Fruit fly (Drosophila melanogaster) whole organism, embryonic: ENCODE data around the gene CG4338.

ENCODE experiments used
- Atf-2 ChIP-seq: fragments of 200-800 bp; sonication (Bioruptor generic); optimal IDR thresholded peaks from 2 replicates; lab custom pipeline; 2016; ENCODE audit warnings: missing biosample characterization, missing genetic modification characterization
- CG10462 ChIP-seq: fragments of 200-800 bp; sonication (Bioruptor generic); optimal IDR thresholded peaks from 2 replicates; lab custom pipeline; 2016; ENCODE audit warnings: missing biosample characterization, missing genetic modification characterization
- CG12391 ChIP-seq: fragments of 200-800 bp; sonication (Bioruptor generic); optimal IDR thresholded peaks from 3 replicates; lab custom pipeline; 2018; ENCODE audit warnings: missing biosample characterization, mild to moderate bottlenecking, missing genetic modification characterization, moderate library complexity
- CG12769 ChIP-seq: fragments of 200-800 bp; sonication (Bioruptor generic); optimal IDR thresholded peaks from 2 replicates; lab custom pipeline; 2019; ENCODE audit warnings: missing biosample characterization, mild to moderate bottlenecking, missing genetic modification characterization, moderate library complexity
- CG13624 ChIP-seq: fragments of 200-800 bp; sonication (Bioruptor generic); optimal IDR thresholded peaks from 2 replicates; lab custom pipeline; 2016; ENCODE audit warnings: missing biosample characterization, missing genetic modification characterization
- CG14965 ChIP-seq: fragments of 200-800 bp; sonication (Bioruptor generic); optimal IDR thresholded peaks from 2 replicates; lab custom pipeline; 2016; ENCODE audit warnings: missing biosample characterization, missing genetic modification characterization, borderline replicate concordance
- CG15269 ChIP-seq: fragments of 200-800 bp; sonication (Bioruptor generic); optimal IDR thresholded peaks from 2 replicates; lab custom pipeline; 2018; ENCODE audit warnings: missing biosample characterization, mild to moderate bottlenecking, missing genetic modification characterization, moderate library complexity
- CG15514 ChIP-seq: fragments of 200-800 bp; sonication (Bioruptor generic); optimal IDR thresholded peaks from 3 replicates; lab custom pipeline; 2017; ENCODE audit warnings: missing biosample characterization, missing genetic modification characterization, mild to moderate bottlenecking, moderate library complexity, missing genetic modification reagents
- CG16813 ChIP-seq: fragments of 200-800 bp; sonication (Bioruptor generic); IDR thresholded peaks from 3 replicates; pipeline ENCODE4 v1.3.6; 2022; ENCODE audit warnings: missing biosample characterization, missing genetic modification characterization; ENCODE audit not compliant: partially characterized antibody
- CG17186 ChIP-seq: fragments of 200-800 bp; sonication (Bioruptor generic); optimal IDR thresholded peaks from 3 replicates; lab custom pipeline; 2017; ENCODE audit warnings: missing biosample characterization, missing genetic modification reagents, missing genetic modification characterization
- CG17359 ChIP-seq: fragments of 200-800 bp; sonication (Bioruptor generic); optimal IDR thresholded peaks from 3 replicates; lab custom pipeline; 2018; ENCODE audit warnings: missing biosample characterization, mild to moderate bottlenecking, missing genetic modification characterization, moderate library complexity
- CG18619 ChIP-seq: fragments of 200-800 bp; sonication (Bioruptor generic); optimal IDR thresholded peaks from 3 replicates; lab custom pipeline; 2017; ENCODE audit warnings: missing biosample characterization, mild to moderate bottlenecking, missing genetic modification characterization
- CG2875 ChIP-seq: fragments of 200-800 bp; sonication (Bioruptor generic); optimal IDR thresholded peaks from 2 replicates; lab custom pipeline; 2017; ENCODE audit warnings: missing biosample characterization, mild to moderate bottlenecking, missing genetic modification characterization, missing genetic modification reagents
- CG30403 ChIP-seq: fragments of 200-800 bp; sonication (Bioruptor generic); optimal IDR thresholded peaks from 3 replicates; lab custom pipeline; 2016; ENCODE audit warnings: missing biosample characterization, missing genetic modification characterization
- CG4328 ChIP-seq: fragments of 200-800 bp; sonication (Bioruptor generic); optimal IDR thresholded peaks from 3 replicates; lab custom pipeline; 2017; ENCODE audit warnings: missing biosample characterization, missing genetic modification reagents, missing genetic modification characterization
- CG4424 ChIP-seq: fragments of 200-800 bp; sonication (Bioruptor generic); optimal IDR thresholded peaks from 3 replicates; lab custom pipeline; 2016; ENCODE audit warnings: missing biosample characterization, missing genetic modification characterization
- CG4617 ChIP-seq: fragments of 200-800 bp; sonication (Bioruptor generic); optimal IDR thresholded peaks from 3 replicates; lab custom pipeline; 2016; ENCODE audit warnings: missing biosample characterization, missing genetic modification characterization, borderline replicate concordance
- CG4854 ChIP-seq: fragments of 200-800 bp; sonication (Bioruptor generic); optimal IDR thresholded peaks from 2 replicates; lab custom pipeline; 2016; ENCODE audit warnings: missing biosample characterization, missing genetic modification characterization, inconsistent platforms
- CG6254 ChIP-seq: fragments of 200-800 bp; sonication (Bioruptor generic); optimal IDR thresholded peaks from 3 replicates; lab custom pipeline; 2017; ENCODE audit warnings: mild to moderate bottlenecking, missing biosample characterization, missing genetic modification reagents, missing genetic modification characterization
- CG6683 ChIP-seq: fragments of 200-800 bp; sonication (Bioruptor generic); optimal IDR thresholded peaks from 2 replicates; lab custom pipeline; 2017; ENCODE audit warnings: missing biosample characterization, mild to moderate bottlenecking, missing genetic modification characterization, missing genetic modification reagents
- CG8765 ChIP-seq: fragments of 200-800 bp; sonication (Bioruptor generic); IDR thresholded peaks from 2 replicates; pipeline ENCODE4 v1.3.6; 2022; ENCODE audit warnings: missing biosample characterization, missing genetic modification characterization
- CG9727 ChIP-seq: fragments of 200-800 bp; sonication (Bioruptor generic); optimal IDR thresholded peaks from 3 replicates; lab custom pipeline; 2017; ENCODE audit warnings: missing biosample characterization, mild to moderate bottlenecking, missing genetic modification characterization
- CG9932 ChIP-seq: fragments of 200-800 bp; sonication (Bioruptor generic); IDR thresholded peaks from 2 replicates; pipeline ENCODE4 v1.3.6; 2022; ENCODE audit warnings: missing biosample characterization, missing genetic modification characterization
- CoRest ChIP-seq: fragments of 200-800 bp; sonication (Bioruptor generic); optimal IDR thresholded peaks from 3 replicates; lab custom pipeline; 2018; ENCODE audit warnings: missing biosample characterization, mild to moderate bottlenecking, missing genetic modification characterization, moderate library complexity
- Deaf1 ChIP-seq: fragments of 200-800 bp; optimal IDR thresholded peaks from 3 replicates; lab custom pipeline; 2019; ENCODE audit warnings: missing biosample characterization, mild to moderate bottlenecking, missing genetic modification characterization, moderate library complexity
- Dek ChIP-seq: fragments of 200-800 bp; sonication (Bioruptor generic); optimal IDR thresholded peaks from 3 replicates; lab custom pipeline; 2019; ENCODE audit warnings: missing biosample characterization, mild to moderate bottlenecking, missing genetic modification characterization, moderate library complexity
- Dip3 ChIP-seq: fragments of 200-800 bp; sonication (Bioruptor generic); optimal IDR thresholded peaks from 3 replicates; lab custom pipeline; 2016; ENCODE audit warnings: missing biosample characterization, missing genetic modification characterization
- Drgx ChIP-seq: fragments of 200-800 bp; sonication (Bioruptor generic); IDR thresholded peaks from 2 replicates; pipeline ENCODE4 v1.3.6; 2022; ENCODE audit warnings: missing biosample characterization, missing genetic modification characterization
- Ets65A ChIP-seq: fragments of 200-800 bp; sonication (Bioruptor generic); peaks from one replicate; lab custom pipeline; 2016; ENCODE audit warnings: missing biosample characterization, missing genetic modification characterization
- Fer2 ChIP-seq: fragments of 200-800 bp; sonication (Bioruptor generic); optimal IDR thresholded peaks from 2 replicates; lab custom pipeline; 2018; ENCODE audit warnings: missing biosample characterization, mild to moderate bottlenecking, missing genetic modification characterization, moderate library complexity
- HmgZ ChIP-seq: fragments of 200-800 bp; sonication (Bioruptor generic); optimal IDR thresholded peaks from 2 replicates; lab custom pipeline; 2018; ENCODE audit warnings: missing biosample characterization, mild to moderate bottlenecking, missing genetic modification characterization
- PHDP ChIP-seq: fragments of 200-800 bp; sonication (Bioruptor generic); optimal IDR thresholded peaks from 3 replicates; lab custom pipeline; 2018; ENCODE audit warnings: missing biosample characterization, mild to moderate bottlenecking, missing genetic modification characterization, moderate library complexity
- Pdp1 ChIP-seq, 2 experiments: fragments of 200-800 bp; sonication (Bioruptor generic); optimal IDR thresholded peaks; 3 replicates each; lab custom pipeline; 2016; ENCODE audit warnings: missing biosample characterization in 2 of 2, missing genetic modification characterization in 2 of 2, mild to moderate bottlenecking in 1 of 2, moderate library complexity in 1 of 2
- crol ChIP-seq: fragments of 200-800 bp; sonication (Bioruptor generic); IDR thresholded peaks from 2 replicates; pipeline ENCODE4 v1.3.6; 2022; ENCODE audit warnings: missing biosample characterization, missing genetic modification characterization
- disco-r ChIP-seq: fragments of 200-800 bp; sonication (Bioruptor generic); optimal IDR thresholded peaks from 2 replicates; lab custom pipeline; 2016; ENCODE audit warnings: missing biosample characterization, missing genetic modification characterization
- en ChIP-seq: fragments of 200-800 bp; sonication (Bioruptor generic); optimal IDR thresholded peaks from 2 replicates; lab custom pipeline; 2016; ENCODE audit warnings: missing biosample characterization, missing genetic modification characterization
- gcm2 ChIP-seq: fragments of 200-800 bp; sonication (Bioruptor generic); optimal IDR thresholded peaks from 2 replicates; lab custom pipeline; 2016; ENCODE audit warnings: missing biosample characterization, missing genetic modification characterization
- gsb ChIP-seq: fragments of 200-800 bp; sonication (Bioruptor generic); IDR thresholded peaks from 2 replicates; pipeline ENCODE4 v1.3.6; 2022; ENCODE audit warnings: missing biosample characterization, missing genetic modification characterization
- hth ChIP-seq: fragments of >200 bp; optimal IDR thresholded peaks from 2 replicates; lab custom pipeline; 2017; ENCODE audit warnings: inconsistent platforms
- mld ChIP-seq: fragments of 200-800 bp; sonication (Bioruptor generic); IDR thresholded peaks from 3 replicates; pipeline ENCODE4 v1.3.6; 2022; ENCODE audit warnings: missing biosample characterization, missing genetic modification characterization; ENCODE audit not compliant: partially characterized antibody
- pan ChIP-seq, 4 experiments: fragments of >200 bp in 3 of 4; fragments of 200-800 bp in 1 of 4; sonication (Bioruptor generic) in 1 of 4; optimal IDR thresholded peaks in 3 of 4; IDR thresholded peaks in 1 of 4; 2 replicates each; pipeline versions ENCODE4 v1.3.6 to Lab custom; 2017 to 2022; ENCODE audit warnings: missing biosample characterization in 2 of 4, missing genetic modification characterization in 2 of 4, mixed read lengths in 1 of 4
- prd ChIP-seq, 3 experiments: fragments of >200 bp in 2 of 3; fragments of 200-800 bp in 1 of 3; sonication (Bioruptor generic) in 1 of 3; optimal IDR thresholded peaks in 2 of 3; IDR thresholded peaks in 1 of 3; 2 replicates in 2 of 3; 3 replicates in 1 of 3; pipeline versions ENCODE4 v1.3.6 to Lab custom; 2017 to 2022; ENCODE audit warnings: missing biosample characterization in 1 of 3, missing genetic modification characterization in 1 of 3
- row ChIP-seq: fragments of 200-800 bp; sonication (Bioruptor generic); IDR thresholded peaks from 3 replicates; pipeline ENCODE4 v1.3.6; 2022; ENCODE audit warnings: missing biosample characterization, missing genetic modification characterization
- so ChIP-seq: fragments of 200-800 bp; sonication (Bioruptor generic); IDR thresholded peaks from 3 replicates; pipeline ENCODE4 v1.3.6; 2022; ENCODE audit warnings: missing biosample characterization, missing genetic modification characterization
- sqz ChIP-seq: fragments of 200-800 bp; sonication (Bioruptor generic); optimal IDR thresholded peaks from 3 replicates; lab custom pipeline; 2018; ENCODE audit warnings: missing biosample characterization, mild to moderate bottlenecking, missing genetic modification characterization
- tin ChIP-seq: fragments of 200-800 bp; sonication (Bioruptor generic); optimal IDR thresholded peaks from 3 replicates; lab custom pipeline; 2016; ENCODE audit warnings: missing biosample characterization, missing genetic modification characterization
- ttk ChIP-seq: fragments of 200-800 bp; sonication (Bioruptor generic); IDR thresholded peaks from 2 replicates; pipeline ENCODE4 v2.1.2; 2022; ENCODE audit warnings: missing biosample characterization, missing genetic modification characterization
- wek ChIP-seq: fragments of 200-800 bp; sonication (Bioruptor generic); optimal IDR thresholded peaks from 3 replicates; lab custom pipeline; 2018; ENCODE audit warnings: missing biosample characterization, mild to moderate bottlenecking, missing genetic modification characterization, moderate library complexity

CG4338 gene

DNA sequence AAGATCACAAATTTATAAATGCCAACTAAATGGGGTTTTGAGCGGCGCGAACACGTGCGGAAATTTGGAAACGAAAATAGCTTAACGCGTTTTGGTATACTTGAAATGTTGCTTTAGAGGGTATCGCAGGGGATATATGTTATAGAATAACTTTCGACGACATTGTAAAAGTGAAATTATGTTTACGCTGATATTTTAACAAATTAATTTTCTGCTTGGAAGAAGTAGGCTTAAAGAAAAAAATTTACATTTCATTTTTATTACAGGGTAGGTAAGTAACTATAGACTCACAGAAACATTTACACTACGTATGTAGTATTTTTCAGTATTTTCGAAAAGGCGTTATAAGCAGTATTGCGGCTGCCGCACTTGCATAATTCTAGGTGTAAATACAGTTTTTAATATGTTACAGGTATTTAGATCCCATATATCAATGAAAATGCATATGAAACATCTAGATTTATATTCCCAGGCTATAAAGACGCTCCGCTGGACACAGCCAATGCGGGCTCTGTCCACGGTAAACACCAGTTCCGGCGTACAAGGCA is 45.9 kb upstream of the CG4338 start, which contains the start of the genes Art3 and mRpS10 (continued):
- TF ChIP-seq CG16813 (GFP tag; lab: Robert Waterston, UW) = no peak
- no peak for TF ChIP-seq hth
- TF ChIP-seq CG15514 (GFP tag; lab: Kevin White, UChicago) = peak; percentile 96
- peak; percentile 100 for TF ChIP-seq en (GFP tag; lab: Kevin White, UChicago)
- TF ChIP-seq CG10462 (GFP tag; lab: Kevin White, UChicago) = peak; percentile 100
- TF ChIP-seq CG9932 (GFP tag; lab: Robert Waterston, UW) = peak; percentile 100
- TF ChIP-seq CG4424 (GFP tag; lab: Kevin White, UChicago) = peak; percentile 100
- TF ChIP-seq so (GFP tag; lab: Robert Waterston, UW) = peak; percentile 100
- TF ChIP-seq prd (optimal IDR thresholded peaks at IDR 0.05; lab: Kevin White, UChicago) = no peak
- peak; percentile 100 for TF ChIP-seq prd (GFP tag; IDR thresholded peaks at IDR 0.05; lab: Robert Waterston, UW)
- peak; percentile 100 for TF ChIP-seq CG30403 (GFP tag; lab: Kevin White, UChicago)
- peak; percentile 100 for TF ChIP-seq CG4854
- TF ChIP-seq ttk = peak; percentile 100
- TF ChIP-seq CG14965 (GFP tag; lab: Kevin White, UChicago) = peak; percentile 94
- TF ChIP-seq PHDP = peak; percentile 100
- peak; percentile 100 for TF ChIP-seq gsb (GFP tag; lab: Robert Waterston, UW)
- TF ChIP-seq tin (GFP tag; lab: Kevin White, UChicago) = peak; percentile 100
- peak; percentile 100 for TF ChIP-seq CG13624 (GFP tag; lab: Kevin White, UChicago)
- TF ChIP-seq HmgZ (tag; lab: Kevin White, UChicago) = peak; percentile 100
- TF ChIP-seq CoRest = peak; percentile 100
- peak; percentile 98 for TF ChIP-seq wek (GFP tag; lab: Kevin White, UChicago)
- TF ChIP-seq CG18619 (GFP tag; lab: Kevin White, UChicago) = peak; percentile 100
- peak; percentile 100 for TF ChIP-seq CG8765 (GFP tag; lab: Robert Waterston, UW)
- peak; percentile 100 for TF ChIP-seq Dek (tag; lab: Kevin White, UChicago)
- TF ChIP-seq pan (optimal IDR thresholded peaks at IDR 0.05; lab: Kevin White, UChicago) = peak in 1 of 2 experiments; percentile 82
- peak; percentile 84 to 100 for TF ChIP-seq pan (GFP tag; optimal IDR thresholded peaks at IDR 0.05 in 1 of 2, IDR thresholded peaks at IDR 0.05 in 1 of 2)
- TF ChIP-seq disco-r = peak; percentile 100
- peak; percentile 99 for TF ChIP-seq CG6683 (GFP tag; lab: Kevin White, UChicago)
- peak; percentile 100 for TF ChIP-seq CG12769 (tag; lab: Kevin White, UChicago)
- peak; percentile 100 for TF ChIP-seq CG12391 (tag; lab: Kevin White, UChicago)
- peak; percentile 100 for TF ChIP-seq row (GFP tag; lab: Robert Waterston, UW)
- TF ChIP-seq CG17359 (tag; lab: Kevin White, UChicago) = peak; percentile 100
- peak; percentile 100 for TF ChIP-seq CG4328 (GFP tag; lab: Kevin White, UChicago)
- TF ChIP-seq Deaf1 (tag; lab: Kevin White, UChicago) = peak; percentile 94
- peak; percentile 100 for TF ChIP-seq Dip3 (GFP tag; lab: Kevin White, UChicago)
- TF ChIP-seq CG17186 (GFP tag; lab: Kevin White, UChicago) = peak; percentile 98
- peak; percentile 99 for TF ChIP-seq gcm2 (GFP tag; lab: Kevin White, UChicago)
- TF ChIP-seq mld = no peak
- TF ChIP-seq CG9727 (GFP tag; lab: Kevin White, UChicago) = peak; percentile 100
- peak; percentile 100 for TF ChIP-seq CG15269 (tag; lab: Kevin White, UChicago)
- TF ChIP-seq CG2875 (GFP tag; lab: Kevin White, UChicago) = peak; percentile 100
- peak; percentile 100 for TF ChIP-seq Drgx (GFP tag; lab: Robert Waterston, UW)
- TF ChIP-seq Pdp1 (GFP tag; optimal IDR thresholded peaks at IDR 0.05; lab: Kevin White, UChicago) = peak; percentile 100
- TF ChIP-seq Atf-2 (GFP tag; lab: Kevin White, UChicago) = peak; percentile 100
- TF ChIP-seq sqz (GFP tag; lab: Kevin White, UChicago) = peak; percentile 100
- TF ChIP-seq Fer2 (tag; lab: Kevin White, UChicago) = peak; percentile 100
- peak; percentile 98 for TF ChIP-seq CG6254 (GFP tag; lab: Kevin White, UChicago)
- peak; percentile 100 for TF ChIP-seq Ets65A (GFP tag; lab: Kevin White, UChicago)
- TF ChIP-seq CG4617 (GFP tag; lab: Kevin White, UChicago) = peak; percentile 100
- peak; percentile 93 for TF ChIP-seq crol
